Worm (Caenorhabditis elegans): ENCODE data around the gene C25F9.11.

- TF ChIP-seq him-1 (tag; optimal IDR thresholded peaks at IDR 0.05) (no peak), dao-5 (tag; optimal IDR thresholded peaks at IDR 0.05) (no peak)
Measured at ce11 chrV:19468083-19468482, 35.2 kb upstream of the C25F9.11 start, which contains the start of gene Y43F8B.12.
